Worm (Caenorhabditis elegans): ENCODE measurements around the gene K02D3.1.

The K02D3.1 gene

DNA sequence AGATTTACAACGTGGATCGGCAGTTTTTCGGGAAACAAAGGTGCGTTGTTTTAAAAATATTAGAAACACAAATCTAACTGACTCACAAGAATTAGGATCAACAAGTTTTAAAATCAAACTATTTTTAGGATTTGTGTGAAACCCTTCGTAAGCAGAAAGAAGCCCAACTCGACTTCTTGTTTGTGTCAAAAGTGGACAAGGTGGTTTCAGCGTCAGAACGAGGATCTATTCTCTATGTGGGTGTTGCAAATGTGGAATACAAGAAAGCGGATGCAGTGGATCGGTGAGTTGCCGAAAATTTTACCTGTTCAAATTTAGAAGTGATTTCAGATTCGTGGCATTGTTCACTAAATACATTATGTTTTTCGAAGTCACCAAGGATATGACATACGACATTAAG lies 22.3 kb downstream of the K02D3.1 start:
- TF ChIP-seq T22C8.4 (GFP tag; IDR thresholded peaks at IDR 0.05) (no peak), tab-1 (GFP tag; IDR thresholded peaks at IDR 0.05) (no peak), flt-1 (GFP tag; IDR thresholded peaks at IDR 0.05) (no peak), cog-1 (tag; optimal IDR thresholded peaks at IDR 0.05) (no peak), ztf-29 (GFP tag; IDR thresholded peaks at IDR 0.05) (no peak), med-1 (GFP tag; optimal IDR thresholded peaks at IDR 0.05; ENCODE audit: insufficient read depth) (no peak), ref-1 (GFP tag; conservative IDR thresholded peaks at IDR 0.05) (no peak), ztf-23 (GFP tag; IDR thresholded peaks at IDR 0.05) (no peak), klf-2 (GFP tag; conservative IDR thresholded peaks at IDR 0.05) (no peak)

DNA sequence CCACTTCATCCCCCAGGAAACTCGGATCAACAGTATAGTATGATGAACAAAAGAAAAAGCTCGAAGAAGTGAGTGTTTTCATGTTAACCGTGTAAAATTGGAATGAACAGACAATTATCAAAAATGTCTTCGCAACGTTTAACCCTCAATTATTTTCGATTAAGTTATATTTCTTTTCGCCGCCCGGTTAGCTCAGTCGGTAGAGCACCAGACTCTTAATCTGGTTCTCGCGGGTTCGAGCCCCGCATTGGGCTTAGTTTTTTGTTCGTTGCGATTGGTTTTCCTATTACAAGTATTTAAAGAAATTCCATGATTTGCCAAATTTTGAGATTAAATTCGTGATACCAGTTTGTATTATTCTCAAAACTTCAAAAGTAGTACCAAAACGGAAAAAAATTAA lies 23.0 kb downstream of the K02D3.1 start:
- TF ChIP-seq cog-1 (tag; optimal IDR thresholded peaks at IDR 0.05) (no peak), flt-1 (GFP tag; IDR thresholded peaks at IDR 0.05) (no peak), ztf-23 (GFP tag; IDR thresholded peaks at IDR 0.05) (no peak), klf-2 (GFP tag; conservative IDR thresholded peaks at IDR 0.05) (no peak), ref-1 (GFP tag; conservative IDR thresholded peaks at IDR 0.05) (no peak), tab-1 (GFP tag; IDR thresholded peaks at IDR 0.05) (no peak), T22C8.4 (GFP tag; IDR thresholded peaks at IDR 0.05) (no peak), med-1 (GFP tag; optimal IDR thresholded peaks at IDR 0.05; ENCODE audit: insufficient read depth) (no peak)

DNA sequence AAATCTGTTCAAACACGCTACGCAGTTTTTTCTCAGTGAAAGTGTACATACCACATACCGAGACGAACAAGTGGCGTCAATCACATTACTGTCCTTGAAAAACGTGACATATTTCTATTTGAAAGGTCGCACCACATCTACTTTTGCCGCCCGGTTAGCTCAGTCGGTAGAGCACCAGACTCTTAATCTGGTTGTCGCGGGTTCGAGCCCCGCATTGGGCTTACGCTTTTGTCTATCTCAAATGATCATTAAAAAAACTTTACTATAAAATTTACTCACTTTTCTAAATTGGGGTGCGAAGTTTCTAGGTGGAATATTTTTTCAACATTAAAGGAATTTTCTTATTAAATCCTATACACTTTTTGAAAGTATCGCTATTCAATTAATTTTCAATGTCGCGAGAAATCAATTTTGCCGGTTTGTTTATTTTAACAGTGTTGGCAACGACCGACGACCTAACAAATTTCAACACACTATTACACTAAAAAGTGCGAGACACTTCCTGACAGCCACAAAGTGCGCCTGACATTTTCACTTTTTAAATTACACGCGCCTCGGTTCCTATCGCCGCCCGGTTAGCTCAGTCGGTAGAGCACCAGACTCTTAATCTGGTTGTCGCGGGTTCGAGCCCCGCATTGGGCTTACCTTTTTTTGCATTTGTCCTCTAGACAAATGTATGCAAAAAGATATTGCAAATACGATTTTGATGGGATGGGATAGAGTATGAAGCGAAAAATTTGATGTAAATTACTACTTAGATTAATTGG lies 23.7 kb downstream of the K02D3.1 start:
- 0 out of 2 replicates have a peak, but pooled peaks have one; percentile 27 for TF ChIP-seq ztf-29 (GFP tag; IDR thresholded peaks at IDR 0.05)
- TF ChIP-seq ref-1 (GFP tag; conservative IDR thresholded peaks at IDR 0.05) = peak; percentile 65
- TF ChIP-seq med-1 (GFP tag; optimal IDR thresholded peaks at IDR 0.05; ENCODE audit: insufficient read depth) = no peak
- TF ChIP-seq T22C8.4 (GFP tag; IDR thresholded peaks at IDR 0.05) = 0 out of 2 replicates have a peak, but pooled peaks have one; percentile 13
- no peak for TF ChIP-seq cog-1 (tag; optimal IDR thresholded peaks at IDR 0.05)
- no peak for TF ChIP-seq flt-1 (GFP tag; IDR thresholded peaks at IDR 0.05)
- TF ChIP-seq ztf-23 (GFP tag; IDR thresholded peaks at IDR 0.05) = peak; percentile 75
- TF ChIP-seq tab-1 (GFP tag; IDR thresholded peaks at IDR 0.05) = peak; percentile 68; the same call in 1 of the 2 replicates
- TF ChIP-seq klf-2 (GFP tag; conservative IDR thresholded peaks at IDR 0.05) = no peak

DNA sequence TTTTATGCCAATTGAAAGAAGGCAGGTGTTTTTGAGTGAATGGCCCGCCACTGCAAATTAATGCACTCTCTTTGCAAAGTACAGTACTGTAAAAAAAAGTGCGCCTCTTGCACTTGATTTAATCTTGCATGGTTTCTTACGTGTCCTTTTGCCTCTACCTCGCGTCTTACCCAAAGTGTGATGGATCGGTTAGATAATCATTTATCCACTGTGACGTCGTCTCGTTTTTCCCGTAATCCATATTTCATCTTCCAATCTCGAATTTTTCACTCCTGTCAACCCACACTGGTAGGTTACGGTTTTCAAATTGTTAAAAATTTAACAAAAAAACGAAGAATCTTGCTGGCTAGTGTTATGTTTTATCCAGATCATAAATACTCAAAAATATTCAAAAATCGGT lies 30.0 kb downstream of the K02D3.1 start:
- TF ChIP-seq cog-1 (tag; optimal IDR thresholded peaks at IDR 0.05) = no peak
- TF ChIP-seq tab-1 (GFP tag; IDR thresholded peaks at IDR 0.05) = no peak
- TF ChIP-seq ztf-29 (GFP tag; IDR thresholded peaks at IDR 0.05) = no peak
- no peak for TF ChIP-seq ztf-23 (GFP tag; IDR thresholded peaks at IDR 0.05)
- TF ChIP-seq med-1 (GFP tag; optimal IDR thresholded peaks at IDR 0.05; ENCODE audit: insufficient read depth) = no peak
- no peak for TF ChIP-seq T22C8.4 (GFP tag; IDR thresholded peaks at IDR 0.05)
- TF ChIP-seq flt-1 (GFP tag; IDR thresholded peaks at IDR 0.05) = no peak
- TF ChIP-seq ref-1 (GFP tag; conservative IDR thresholded peaks at IDR 0.05) = no peak
- no peak for TF ChIP-seq klf-2 (GFP tag; conservative IDR thresholded peaks at IDR 0.05)

DNA sequence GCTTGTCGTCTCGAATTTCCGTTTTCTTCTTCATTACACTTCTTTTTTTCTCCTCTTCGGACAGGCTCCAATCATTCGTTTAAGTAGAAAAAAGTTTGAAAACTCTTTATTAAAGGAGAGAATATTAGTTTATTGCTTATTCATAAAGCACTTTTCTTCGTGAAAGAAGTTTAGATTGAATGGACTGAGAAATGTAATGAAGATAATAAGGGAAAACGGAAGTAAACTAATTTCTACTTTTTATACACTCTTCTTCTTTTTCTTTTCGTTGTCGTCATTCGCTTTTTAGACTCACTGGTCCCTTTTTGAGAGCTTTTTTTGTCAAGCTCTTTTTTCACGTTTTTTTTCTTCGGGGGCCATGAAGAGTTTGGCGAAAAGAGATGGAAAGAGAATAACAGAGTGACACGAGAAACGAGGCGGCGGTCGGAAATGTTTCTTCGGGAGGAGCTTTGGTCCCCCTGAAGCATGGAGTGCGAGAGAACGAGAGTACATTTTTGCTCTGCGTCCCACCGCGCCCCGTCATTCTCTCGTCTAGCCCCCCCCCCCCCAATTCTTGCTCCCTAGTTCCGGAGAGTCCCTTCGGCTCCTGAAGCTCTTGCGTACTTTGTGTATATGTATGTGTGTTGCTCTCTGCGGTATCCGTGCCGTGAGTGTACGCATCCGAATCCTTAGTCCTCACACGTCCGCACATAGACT lies 32.6 kb downstream of the K02D3.1 start:
- no peak for TF ChIP-seq med-1 (GFP tag; optimal IDR thresholded peaks at IDR 0.05; ENCODE audit: insufficient read depth)
- no peak for TF ChIP-seq klf-2 (GFP tag; conservative IDR thresholded peaks at IDR 0.05)
- no peak for TF ChIP-seq T22C8.4 (GFP tag; IDR thresholded peaks at IDR 0.05)
- TF ChIP-seq tab-1 (GFP tag; IDR thresholded peaks at IDR 0.05) = no peak
- TF ChIP-seq ref-1 (GFP tag; conservative IDR thresholded peaks at IDR 0.05) = no peak
- no peak for TF ChIP-seq ztf-23 (GFP tag; IDR thresholded peaks at IDR 0.05)
- no peak for TF ChIP-seq flt-1 (GFP tag; IDR thresholded peaks at IDR 0.05)

DNA sequence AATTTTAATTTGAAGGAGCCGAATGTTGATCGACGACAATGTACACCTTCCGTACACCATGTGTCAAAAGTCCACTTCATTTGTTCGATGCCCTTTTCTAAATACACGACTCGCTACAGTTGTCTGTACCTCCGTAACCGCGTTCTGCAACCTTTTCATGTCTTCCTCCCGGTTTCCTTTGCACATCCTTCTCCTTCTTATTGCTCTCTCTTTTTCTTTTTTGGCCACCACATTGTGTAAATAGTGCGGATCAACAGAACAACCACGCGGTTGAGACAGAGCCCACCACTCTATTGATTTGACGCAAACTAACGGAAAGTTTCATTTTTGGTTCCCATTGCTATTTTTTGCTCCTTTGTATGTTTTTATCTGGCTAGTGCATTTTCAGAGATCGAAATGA lies 36.7 kb downstream of the K02D3.1 start:
- TF ChIP-seq klf-2 (GFP tag; conservative IDR thresholded peaks at IDR 0.05) = no peak

DNA sequence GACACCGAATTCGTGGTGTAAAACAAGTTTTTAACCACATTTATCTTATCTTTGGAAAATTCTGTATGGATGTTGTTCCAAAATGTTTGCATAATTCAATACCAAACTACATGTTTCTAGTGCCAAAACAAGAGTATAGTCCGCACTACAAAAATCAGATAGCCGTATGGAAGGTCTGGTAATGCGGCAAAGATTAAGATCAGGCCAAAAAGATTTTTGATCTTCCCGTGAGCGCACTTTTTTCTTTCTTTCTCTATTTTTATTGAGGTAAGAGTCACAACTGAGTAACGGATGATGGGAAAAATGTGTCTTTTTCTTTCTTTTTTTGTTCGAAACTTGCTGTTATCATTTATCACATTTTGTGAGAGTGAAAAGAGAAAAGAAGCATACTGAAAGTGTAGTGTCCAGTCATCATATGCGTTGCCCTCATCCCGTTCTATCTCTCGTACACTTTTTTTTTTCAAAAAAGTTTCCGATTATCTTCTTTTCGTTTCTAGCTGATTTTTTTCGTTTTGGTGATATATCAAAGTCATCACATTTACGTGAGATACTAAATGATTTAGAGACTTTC lies 37.9 kb downstream of the K02D3.1 start:
- TF ChIP-seq med-1 (GFP tag; optimal IDR thresholded peaks at IDR 0.05; ENCODE audit: insufficient read depth) (no peak), tab-1 (GFP tag; IDR thresholded peaks at IDR 0.05) (no peak), klf-2 (GFP tag; conservative IDR thresholded peaks at IDR 0.05) (no peak), flt-1 (GFP tag; IDR thresholded peaks at IDR 0.05) (no peak), ztf-23 (GFP tag; IDR thresholded peaks at IDR 0.05) (no peak), cog-1 (tag; optimal IDR thresholded peaks at IDR 0.05) (no peak), ref-1 (GFP tag; conservative IDR thresholded peaks at IDR 0.05) (no peak), ztf-29 (GFP tag; IDR thresholded peaks at IDR 0.05) (no peak), T22C8.4 (GFP tag; IDR thresholded peaks at IDR 0.05) (no peak)

DNA sequence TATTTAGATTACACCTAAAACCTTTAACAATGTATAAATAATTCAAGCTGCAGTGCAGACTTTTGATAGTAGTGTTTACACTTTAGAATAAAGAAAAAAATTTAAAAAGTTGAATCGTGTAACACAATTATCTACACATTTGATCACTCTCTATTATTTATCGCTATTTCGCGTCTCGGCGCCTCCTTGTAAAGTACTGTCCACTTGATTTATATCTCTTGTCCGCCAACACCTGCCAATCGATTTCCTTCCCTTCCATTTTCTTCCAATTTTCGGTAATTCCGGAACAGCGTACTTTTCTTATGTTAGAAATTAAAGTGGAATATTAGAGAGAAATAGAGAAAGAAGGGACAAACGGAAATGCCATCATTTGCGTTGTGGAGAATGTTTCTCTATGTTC lies 38.9 kb downstream of the K02D3.1 start:
- TF ChIP-seq med-1 (GFP tag; optimal IDR thresholded peaks at IDR 0.05; ENCODE audit: insufficient read depth) (no peak), ref-1 (GFP tag; conservative IDR thresholded peaks at IDR 0.05) (no peak), tab-1 (GFP tag; IDR thresholded peaks at IDR 0.05) (no peak), klf-2 (GFP tag; conservative IDR thresholded peaks at IDR 0.05) (no peak), T22C8.4 (GFP tag; IDR thresholded peaks at IDR 0.05) (no peak), ztf-29 (GFP tag; IDR thresholded peaks at IDR 0.05) (no peak), cog-1 (tag; optimal IDR thresholded peaks at IDR 0.05) (no peak), ztf-23 (GFP tag; IDR thresholded peaks at IDR 0.05) (no peak), flt-1 (GFP tag; IDR thresholded peaks at IDR 0.05) (no peak)

DNA sequence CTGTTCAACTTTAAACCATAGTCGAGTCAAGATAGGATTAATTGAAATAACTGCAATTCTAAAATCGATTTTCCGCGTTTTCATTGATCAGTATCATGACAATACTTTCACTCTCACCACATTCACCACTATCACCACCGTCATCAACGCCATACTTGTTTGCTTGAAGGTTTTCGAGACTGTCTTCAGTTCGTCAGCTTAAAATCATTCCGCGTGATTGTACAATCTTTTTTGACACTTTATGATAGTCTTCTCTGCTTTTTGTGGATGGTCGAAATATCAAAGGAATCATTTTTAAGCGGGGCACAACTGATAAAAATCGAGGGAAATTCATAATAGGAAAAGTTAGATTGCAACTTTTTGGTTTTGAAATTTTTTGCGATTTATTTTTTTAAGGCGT lies 39.5 kb downstream of the K02D3.1 start:
- TF ChIP-seq flt-1 (GFP tag; IDR thresholded peaks at IDR 0.05) (no peak), ref-1 (GFP tag; conservative IDR thresholded peaks at IDR 0.05) (no peak), cog-1 (tag; optimal IDR thresholded peaks at IDR 0.05) (no peak), tab-1 (GFP tag; IDR thresholded peaks at IDR 0.05) (no peak), med-1 (GFP tag; optimal IDR thresholded peaks at IDR 0.05; ENCODE audit: insufficient read depth) (no peak), klf-2 (GFP tag; conservative IDR thresholded peaks at IDR 0.05) (no peak), ztf-29 (GFP tag; IDR thresholded peaks at IDR 0.05) (no peak), ztf-23 (GFP tag; IDR thresholded peaks at IDR 0.05) (no peak), T22C8.4 (GFP tag; IDR thresholded peaks at IDR 0.05) (no peak)

Data from whole organism, midembryonic.